Worm (Caenorhabditis elegans): ENCODE measurements around the gene rde-11.

The rde-11 gene

DNA sequence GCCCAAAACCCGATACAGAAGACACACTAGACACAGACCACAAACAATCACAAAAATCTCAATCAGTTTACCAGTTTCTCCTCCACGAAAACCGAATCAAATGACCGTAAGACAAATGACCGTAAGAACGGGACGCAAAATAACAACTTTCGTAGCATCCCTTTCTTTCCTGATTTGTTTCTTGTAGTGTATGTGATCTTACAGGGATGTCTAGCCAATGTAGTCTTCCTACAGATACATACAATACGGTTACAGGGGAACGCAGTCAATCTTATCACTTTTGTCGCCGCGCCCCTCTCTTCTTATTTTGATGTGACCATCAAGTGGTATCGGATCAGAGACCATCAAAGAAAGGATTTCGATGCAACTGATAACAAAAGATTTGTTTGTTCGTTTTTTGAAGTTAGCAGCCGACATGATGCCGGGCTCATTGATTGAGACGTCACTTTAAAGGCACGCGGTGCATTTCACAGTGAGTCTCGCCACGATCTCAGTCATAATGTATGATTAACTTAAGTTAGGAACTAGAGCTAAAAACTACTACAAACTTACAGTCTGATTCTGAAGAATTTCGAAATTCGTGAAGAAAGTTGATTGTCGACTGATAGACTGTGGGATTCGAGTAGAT, 29.3 kb upstream of the rde-11 start:
- TF ChIP-seq crh-2 (tag; optimal IDR thresholded peaks at IDR 0.05) (no peak), nhr-77 (tag; optimal IDR thresholded peaks at IDR 0.05) (no peak), mdl-1 (tag; optimal IDR thresholded peaks at IDR 0.05) (no peak), egl-27 (tag; optimal IDR thresholded peaks at IDR 0.05) (no peak), unc-55 (GFP tag; optimal IDR thresholded peaks at IDR 0.05) (no peak), fos-1 (tag; optimal IDR thresholded peaks at IDR 0.05) (peak; percentile 30), blmp-1 (tag; optimal IDR thresholded peaks at IDR 0.05; ENCODE audit: insufficient read depth) (peak; percentile 33), F13H6.1 (tag; optimal IDR thresholded peaks at IDR 0.05) (no peak), sma-9 (GFP tag; optimal IDR thresholded peaks at IDR 0.05) (peak; percentile 78), sma-9 (tag; optimal IDR thresholded peaks at IDR 0.05) (no peak), ztf-4 (tag; optimal IDR thresholded peaks at IDR 0.05) (no peak), nhr-25 (tag; optimal IDR thresholded peaks at IDR 0.05) (peak; percentile 26), nhr-10 (tag; optimal IDR thresholded peaks at IDR 0.05) (no peak), lsy-2 (tag; optimal IDR thresholded peaks at IDR 0.05) (no peak), aly-2 (tag; optimal IDR thresholded peaks at IDR 0.05) (no peak), nhr-129 (tag; optimal IDR thresholded peaks at IDR 0.05) (peak; percentile 80), nhr-237 (tag; optimal IDR thresholded peaks at IDR 0.05) (no peak), Y55F3AM.14 (GFP tag; optimal IDR thresholded peaks at IDR 0.05) (no peak), nhr-21 (tag; optimal IDR thresholded peaks at IDR 0.05) (peak; percentile 48), gmeb-1 (tag; optimal IDR thresholded peaks at IDR 0.05) (peak; percentile 6), sma-3 (GFP tag; optimal IDR thresholded peaks at IDR 0.05) (peak; percentile 57)

- TF ChIP-seq nhr-129 (tag; optimal IDR thresholded peaks at IDR 0.05) = no peak
- no peak for TF ChIP-seq snpc-4 (tag; optimal IDR thresholded peaks at IDR 0.05)
- no peak for TF ChIP-seq sem-4 (tag; optimal IDR thresholded peaks at IDR 0.05)
- TF ChIP-seq elt-3 (tag; optimal IDR thresholded peaks at IDR 0.05) = no peak
- no peak for TF ChIP-seq nhr-12 (tag; optimal IDR thresholded peaks at IDR 0.05)
- TF ChIP-seq alr-1 (tag; optimal IDR thresholded peaks at IDR 0.05) = no peak
- TF ChIP-seq R02D3.7 (tag; optimal IDR thresholded peaks at IDR 0.05) = no peak
- no peak for TF ChIP-seq mbf-1 (tag; optimal IDR thresholded peaks at IDR 0.05)
- no peak for TF ChIP-seq ztf-1 (GFP tag; conservative IDR thresholded peaks at IDR 0.05)
- no peak for TF ChIP-seq aly-2 (tag; optimal IDR thresholded peaks at IDR 0.05)
Measured at ce11 chrIV:13076620-13077019, 28.4 kb upstream of the rde-11 start, which contains the start of gene C39E9.7. C39E9.7 (minus strand) TSS chrIV:13076720.

ce11 chrIV:13077694-13078093, 27.3 kb upstream of the rde-11 start:
- TF ChIP-seq unc-39 (tag; optimal IDR thresholded peaks at IDR 0.05) (no peak), nhr-12 (tag; optimal IDR thresholded peaks at IDR 0.05) (no peak), ceh-82 (tag; optimal IDR thresholded peaks at IDR 0.05) (no peak), crh-2 (tag; optimal IDR thresholded peaks at IDR 0.05) (no peak), nhr-25 (tag; optimal IDR thresholded peaks at IDR 0.05) (peak; percentile 76), ama-1 (optimal IDR thresholded peaks at IDR 0.05) (no peak), elt-3 (tag; optimal IDR thresholded peaks at IDR 0.05) (no peak), nhr-6 (tag; optimal IDR thresholded peaks at IDR 0.05) (no peak), lin-39 (tag; optimal IDR thresholded peaks at IDR 0.05) (no peak), nhr-10 (tag; optimal IDR thresholded peaks at IDR 0.05) (no peak), lin-11 (tag; optimal IDR thresholded peaks at IDR 0.05) (no peak), dmd-4 (tag; optimal IDR thresholded peaks at IDR 0.05) (no peak), sma-3 (GFP tag; optimal IDR thresholded peaks at IDR 0.05) (peak; percentile 49), nhr-237 (tag; optimal IDR thresholded peaks at IDR 0.05) (no peak), lsy-2 (tag; optimal IDR thresholded peaks at IDR 0.05) (no peak), mdl-1 (tag; optimal IDR thresholded peaks at IDR 0.05) (peak in 1 of 2 experiments; percentile 29), sma-9 (GFP tag; optimal IDR thresholded peaks at IDR 0.05) (peak; percentile 87), sma-9 (tag; optimal IDR thresholded peaks at IDR 0.05) (no peak), nhr-21 (tag; optimal IDR thresholded peaks at IDR 0.05) (peak; percentile 86), skn-1 (tag; optimal IDR thresholded peaks at IDR 0.05) (no peak), ztf-4 (tag; optimal IDR thresholded peaks at IDR 0.05) (no peak), blmp-1 (tag; optimal IDR thresholded peaks at IDR 0.05; ENCODE audit: insufficient read depth) (peak; percentile 72), mab-5 (tag; optimal IDR thresholded peaks at IDR 0.05) (no peak), ztf-1 (GFP tag; conservative IDR thresholded peaks at IDR 0.05) (no peak), fos-1 (tag; optimal IDR thresholded peaks at IDR 0.05) (no peak), nhr-11 (tag; optimal IDR thresholded peaks at IDR 0.05) (no peak), mbf-1 (tag; optimal IDR thresholded peaks at IDR 0.05) (no peak), ztf-11 (tag; optimal IDR thresholded peaks at IDR 0.05) (no peak), aly-2 (tag; optimal IDR thresholded peaks at IDR 0.05) (no peak), gmeb-1 (tag; optimal IDR thresholded peaks at IDR 0.05) (no peak), nhr-23 (tag; optimal IDR thresholded peaks at IDR 0.05) (no peak), peb-1 (tag; optimal IDR thresholded peaks at IDR 0.05) (no peak), nhr-129 (tag; optimal IDR thresholded peaks at IDR 0.05) (peak; percentile 55), alr-1 (tag; optimal IDR thresholded peaks at IDR 0.05) (no peak), unc-62 (GFP tag; optimal IDR thresholded peaks at IDR 0.05) (no peak)
